Worm (Caenorhabditis elegans): ENCODE results near the gene C06B3.16.

Gene C06B3.16

DNA sequence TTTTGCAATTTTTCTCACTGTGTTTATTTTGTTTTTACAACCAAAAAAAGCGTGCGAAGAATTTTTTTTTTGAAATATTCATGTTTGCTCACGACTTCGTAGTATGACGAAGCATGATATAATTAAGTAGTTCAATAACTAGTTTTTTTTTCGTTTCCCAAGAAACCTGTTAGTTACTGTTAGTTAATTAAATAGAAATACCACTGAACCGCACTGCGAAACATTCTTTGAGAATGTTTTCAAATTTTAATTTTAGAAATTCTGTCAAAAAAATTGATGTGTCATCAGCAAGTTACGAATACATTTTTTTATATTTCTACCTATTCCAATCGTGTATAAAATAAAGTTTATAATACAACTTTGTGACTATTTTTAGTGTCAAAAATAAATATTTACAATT is 4.9 kb upstream of the C06B3.16 start, which contains the start of gene srxa-12:
srxa-12 (plus strand) TSS at position 301 of the 400 bp plus-strand sequence.
- no peak for TF ChIP-seq nhr-76 (tag; optimal IDR thresholded peaks at IDR 0.05)
- no peak for TF ChIP-seq dmd-9 (GFP tag; IDR thresholded peaks at IDR 0.05)
- no peak for TF ChIP-seq skn-1 (tag; optimal IDR thresholded peaks at IDR 0.05)
- no peak for TF ChIP-seq nhr-77 (tag; optimal IDR thresholded peaks at IDR 0.05)
- no peak for TF ChIP-seq nhr-28 (tag; optimal IDR thresholded peaks at IDR 0.05)
- TF ChIP-seq attf-4 (tag; optimal IDR thresholded peaks at IDR 0.05): no peak
- TF ChIP-seq fkh-10 (GFP tag; optimal IDR thresholded peaks at IDR 0.05): no peak
- TF ChIP-seq dve-1 (tag; optimal IDR thresholded peaks at IDR 0.05; ENCODE audit: insufficient read depth): no peak
- no peak for TF ChIP-seq dmd-6 (GFP tag; IDR thresholded peaks at IDR 0.05)

DNA sequence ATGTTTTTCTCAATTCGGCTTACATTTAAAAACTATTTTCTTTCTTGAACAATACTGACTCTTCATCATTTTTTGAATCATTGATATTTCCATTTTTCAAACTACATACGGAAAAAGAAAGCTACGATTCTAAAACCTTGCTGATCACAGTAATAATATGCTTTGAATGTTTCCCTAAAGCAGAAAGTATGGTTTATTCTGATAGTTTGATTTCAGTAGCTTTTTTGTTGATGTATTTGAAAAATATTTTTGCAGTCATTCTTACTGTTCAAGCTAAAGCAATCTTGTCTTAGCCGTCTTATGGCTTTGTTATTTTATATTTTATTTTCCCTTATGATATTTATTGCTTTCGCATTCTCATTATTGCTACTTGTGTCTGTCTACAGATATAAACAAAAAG is 1.8 kb upstream of the C06B3.16 start, which contains the start of gene srxa-13:
srxa-13 (plus strand) TSS at position 301 of the 400 bp plus-strand sequence.
- no peak for TF ChIP-seq unc-62 (GFP tag; optimal IDR thresholded peaks at IDR 0.05 in 1 of 2)
- TF ChIP-seq unc-62 (tag; optimal IDR thresholded peaks at IDR 0.05): no peak
- TF ChIP-seq zip-11 (GFP tag; IDR thresholded peaks at IDR 0.05): no peak
- TF ChIP-seq mes-2 (tag; optimal IDR thresholded peaks at IDR 0.05; ENCODE audit: poor library complexity, severe bottlenecking): no peak
- TF ChIP-seq dmd-6 (GFP tag; IDR thresholded peaks at IDR 0.05): no peak
- no peak for TF ChIP-seq madf-5 (GFP tag; IDR thresholded peaks at IDR 0.05)
- TF ChIP-seq nhr-76 (tag; optimal IDR thresholded peaks at IDR 0.05): no peak
- TF ChIP-seq nhr-102 (tag; optimal IDR thresholded peaks at IDR 0.05): no peak
- no peak for TF ChIP-seq Y75B8A.6 (GFP tag; IDR thresholded peaks at IDR 0.05)
- no peak for TF ChIP-seq zfp-2 (tag; optimal IDR thresholded peaks at IDR 0.05)
- TF ChIP-seq dpl-1 (GFP tag; optimal IDR thresholded peaks at IDR 0.05): no peak
- TF ChIP-seq Y105C5A.15 (GFP tag; IDR thresholded peaks at IDR 0.05): no peak
- no peak for TF ChIP-seq lin-15B (tag; optimal IDR thresholded peaks at IDR 0.05)
- TF ChIP-seq lsy-2 (tag; optimal IDR thresholded peaks at IDR 0.05): no peak
- no peak for TF ChIP-seq set-16 (GFP tag; IDR thresholded peaks at IDR 0.05)
- TF ChIP-seq snpc-1.2 (GFP tag; IDR thresholded peaks at IDR 0.05): no peak
- no peak for TF ChIP-seq gei-8 (GFP tag; optimal IDR thresholded peaks at IDR 0.05)
- no peak for TF ChIP-seq R02D3.7 (tag; optimal IDR thresholded peaks at IDR 0.05)

DNA sequence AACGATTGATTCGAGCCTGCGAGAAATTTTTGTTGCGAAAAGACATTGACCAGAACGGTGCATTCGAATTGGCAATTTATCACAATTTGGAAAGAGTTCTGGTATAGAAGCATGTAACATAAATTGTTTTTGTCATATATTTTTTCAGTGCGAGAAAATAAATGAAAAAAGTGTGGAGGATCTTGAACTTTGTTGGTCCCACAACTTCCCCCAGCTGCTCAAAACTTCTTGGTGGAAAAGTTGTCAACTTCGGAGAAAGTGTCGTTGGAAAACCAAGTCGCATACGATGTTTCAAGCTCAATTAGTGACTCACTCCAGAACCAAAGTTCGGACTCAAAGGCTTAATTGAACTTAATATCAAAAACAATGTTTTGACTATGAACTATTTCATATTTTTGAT is 627 bp downstream of the C06B3.16 start:
- TF ChIP-seq aha-1 (tag) (peak; percentile 94), unc-62 (GFP tag; optimal IDR thresholded peaks at IDR 0.05 in 1 of 2) (peak in 1 of 2 experiments; percentile 34), unc-62 (tag; optimal IDR thresholded peaks at IDR 0.05) (no peak), R02D3.7 (tag; optimal IDR thresholded peaks at IDR 0.05) (no peak)

DNA sequence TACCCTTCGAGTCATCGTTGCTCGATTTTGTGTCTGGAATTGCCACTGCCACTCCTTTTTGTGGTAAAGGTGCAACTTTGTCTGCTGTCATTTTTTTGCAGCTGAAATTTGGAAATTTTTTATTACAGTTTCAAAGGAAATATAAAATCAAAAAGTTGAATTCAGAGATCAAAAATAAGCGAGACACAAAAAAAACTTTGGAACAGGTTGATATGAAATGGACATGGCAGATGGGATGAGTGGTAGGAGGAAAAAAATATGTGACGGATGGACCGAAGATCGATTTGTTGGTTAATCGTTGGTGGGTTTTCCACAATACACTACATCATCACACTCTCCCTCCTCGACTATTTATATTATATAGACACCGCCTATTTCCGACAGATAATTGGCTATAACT is 3.2 kb downstream of the C06B3.16 start, which contains the start of gene R10D12.1:
R10D12.1 (minus strand) TSS at position 101 of the 400 bp plus-strand sequence.
- no peak for TF ChIP-seq hmg-1.1 (GFP tag; IDR thresholded peaks at IDR 0.05)
- peak; percentile 19 for TF ChIP-seq nhr-28 (tag; optimal IDR thresholded peaks at IDR 0.05)
- TF ChIP-seq ZK337.2 (GFP tag; IDR thresholded peaks at IDR 0.05): no peak
- TF ChIP-seq hlh-30 (tag; optimal IDR thresholded peaks at IDR 0.05; ENCODE audit: insufficient read depth): peak; percentile 7
- TF ChIP-seq snpc-1.2 (GFP tag; IDR thresholded peaks at IDR 0.05): no peak
- no peak for TF ChIP-seq gei-8 (GFP tag; optimal IDR thresholded peaks at IDR 0.05)

DNA sequence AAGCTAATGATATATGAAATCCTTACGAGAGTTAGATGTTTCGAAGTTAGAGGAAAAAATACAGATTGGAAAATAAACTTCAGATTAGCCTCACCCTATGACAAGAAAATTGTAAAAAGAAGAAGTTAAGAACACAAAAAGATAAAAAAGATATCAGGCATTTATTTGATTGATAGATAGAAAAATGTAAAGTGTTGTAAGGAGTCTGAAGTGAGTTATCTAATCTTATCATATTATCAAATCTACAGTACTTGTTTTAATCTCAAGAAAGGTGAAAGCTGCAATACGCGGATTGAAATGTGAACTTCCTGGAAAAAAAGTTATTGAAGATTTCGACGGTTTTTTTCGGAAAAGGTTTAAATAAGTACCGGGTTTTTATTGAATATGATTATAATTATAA is 4.1 kb downstream of the C06B3.16 start:
- TF ChIP-seq sdz-12 (GFP tag; optimal IDR thresholded peaks at IDR 0.05): no peak

DNA sequence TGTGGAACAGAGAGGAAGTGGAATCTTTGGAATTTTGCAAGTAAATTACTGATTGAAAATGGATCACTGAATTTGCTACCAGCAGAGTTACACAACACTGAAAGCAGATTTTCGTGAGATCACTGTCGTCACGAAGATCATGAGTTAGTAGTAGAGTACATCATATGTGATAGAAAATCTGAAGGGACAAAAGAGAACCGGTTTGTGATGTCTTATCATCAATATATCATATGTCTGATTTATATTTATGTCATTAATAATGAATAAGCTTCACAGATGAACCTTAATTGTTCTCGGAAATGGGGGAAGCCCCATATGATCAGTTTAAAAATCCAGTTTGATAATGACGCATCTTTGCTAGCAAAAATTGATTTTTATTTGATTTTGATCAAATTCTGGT is 4.7 kb downstream of the C06B3.16 start:
- TF ChIP-seq mdl-1 (tag; optimal IDR thresholded peaks at IDR 0.05) (peak in 1 of 2 experiments; percentile 44), zfp-3 (GFP tag; conservative IDR thresholded peaks at IDR 0.05) (no peak), hlh-30 (tag; optimal IDR thresholded peaks at IDR 0.05; ENCODE audit: insufficient read depth) (peak; percentile 70), nhr-42 (GFP tag; IDR thresholded peaks at IDR 0.05) (no peak), aha-1 (tag) (peak; percentile 23), F10B5.3 (tag; optimal IDR thresholded peaks at IDR 0.05) (no peak), ctbp-1 (GFP tag; IDR thresholded peaks at IDR 0.05) (no peak), nhr-28 (tag; optimal IDR thresholded peaks at IDR 0.05) (peak; percentile 33)

Data from whole organism, L4 larva.